Fruit fly (Drosophila melanogaster) whole organism, prepupa: ENCODE data around the gene Plap.

Experiments
- CG1621 ChIP-seq: fragments of 200-800 bp; sonication (Bioruptor generic); optimal IDR thresholded peaks from 3 replicates; lab custom pipeline; 2018; ENCODE audit warnings: missing biosample characterization, mild to moderate bottlenecking, missing genetic modification characterization
- CG6854 ChIP-seq: fragments of 200-800 bp; sonication (Bioruptor generic); optimal IDR thresholded peaks from 2 replicates; lab custom pipeline; 2017; ENCODE audit warnings: missing biosample characterization, mild to moderate bottlenecking, missing genetic modification characterization
- CG8632 ChIP-seq: fragments of 200-800 bp; sonication (Bioruptor generic); optimal IDR thresholded peaks from 3 replicates; lab custom pipeline; 2016; ENCODE audit warnings: missing biosample characterization, missing genetic modification characterization
- Gug ChIP-seq: fragments of 200-800 bp; sonication (Bioruptor generic); IDR thresholded peaks from 2 replicates; pipeline ENCODE4 v1.3.6; 2022; ENCODE audit warnings: missing biosample characterization, missing genetic modification characterization
- Lpt ChIP-seq: fragments of 200-800 bp; sonication (Bioruptor generic); optimal IDR thresholded peaks from 3 replicates; lab custom pipeline; 2016; ENCODE audit warnings: missing biosample characterization, missing genetic modification characterization
- OdsH ChIP-seq: fragments of 200-800 bp; sonication (Bioruptor generic); optimal IDR thresholded peaks from 3 replicates; lab custom pipeline; 2016; ENCODE audit warnings: missing biosample characterization, missing genetic modification characterization
- acj6 ChIP-seq: fragments of 200-800 bp; sonication (Bioruptor generic); optimal IDR thresholded peaks from 3 replicates; lab custom pipeline; 2016; ENCODE audit warnings: missing biosample characterization, missing genetic modification characterization

- no peak for TF ChIP-seq acj6
- TF ChIP-seq CG8632: peak; percentile 17
- TF ChIP-seq OdsH: no peak
- TF ChIP-seq CG6854 (GFP tag; lab: Kevin White, UChicago): no peak
- no peak for TF ChIP-seq Gug (GFP tag; lab: Robert Waterston, UW)
- no peak for TF ChIP-seq CG1621 (tag; lab: Kevin White, UChicago)
- peak; percentile 3 for TF ChIP-seq Lpt (GFP tag; lab: Kevin White, UChicago)
Measured at dm6 chr2L:1169867-1170415, at the start of gene Plap, which contains the start of gene CG31922.
